Fruit fly (Drosophila melanogaster) whole organism: ENCODE results near the gene Gpdh3.

Experiments
- CG8478 ChIP-seq: fragments of >200 bp; optimal IDR thresholded peaks from 2 replicates; lab custom pipeline; 2018; ENCODE audit warnings: inconsistent platforms
- Dll ChIP-seq: fragments of >200 bp; optimal IDR thresholded peaks from 2 replicates; lab custom pipeline; 2017
- EcR ChIP-seq, 2 experiments: fragments of >200 bp; optimal IDR thresholded peaks; 2 replicates each; lab custom pipeline; 2017; ENCODE audit warnings: missing biosample characterization in 2 of 2, missing genetic modification characterization in 2 of 2, missing genetic modification reagents in 2 of 2
- pan ChIP-seq: fragments of >200 bp; optimal IDR thresholded peaks from 2 replicates; lab custom pipeline; 2017
- psq ChIP-seq: fragments of >200 bp; optimal IDR thresholded peaks from 2 replicates; lab custom pipeline; 2017
- usp ChIP-seq: fragments of >200 bp; optimal IDR thresholded peaks from 2 replicates; lab custom pipeline; 2017; ENCODE audit warnings: missing biosample characterization, missing genetic modification characterization, mixed read lengths

The Gpdh3 gene

dm6 chr3R:22362218-22362907, 19.5 kb upstream of the Gpdh3 start, which contains the start of the genes JMJD6, CG7071 and Muted:
JMJD6 (minus strand) TSS chr3R:22362371.
CG7071 (plus strand) TSS chr3R:22362620.
Muted (plus strand) TSS chr3R:22362620.
- TF ChIP-seq psq (lab: Kevin White, UChicago) (no peak), Dll (lab: Kevin White, UChicago) (no peak), CG8478 (lab: Kevin White, UChicago) (no peak), pan (lab: Kevin White, UChicago) (no peak), usp (GFP tag; lab: Kevin White, UChicago) (no peak), EcR (GFP tag; optimal IDR thresholded peaks at IDR 0.05; lab: Kevin White, UChicago) (no peak)

- no peak for TF ChIP-seq psq (lab: Kevin White, UChicago)
- no peak for TF ChIP-seq CG8478 (lab: Kevin White, UChicago)
- TF ChIP-seq usp (GFP tag; lab: Kevin White, UChicago), result no peak
- no peak for TF ChIP-seq Dll (lab: Kevin White, UChicago)
- TF ChIP-seq EcR (GFP tag; optimal IDR thresholded peaks at IDR 0.05; lab: Kevin White, UChicago), result no peak
- TF ChIP-seq pan (lab: Kevin White, UChicago), result no peak
These were observed 16.1 kb upstream of the Gpdh3 start, which contains the start of gene CG5382 for dm6 chr3R:22365660-22366195. CG5382 (minus strand) TSS chr3R:22365983.

- TF ChIP-seq EcR (GFP tag; optimal IDR thresholded peaks at IDR 0.05; lab: Kevin White, UChicago), result no peak
- TF ChIP-seq psq (lab: Kevin White, UChicago), result no peak
- TF ChIP-seq pan (lab: Kevin White, UChicago), result no peak
- no peak for TF ChIP-seq CG8478 (lab: Kevin White, UChicago)
- no peak for TF ChIP-seq usp (GFP tag; lab: Kevin White, UChicago)
- TF ChIP-seq Dll (lab: Kevin White, UChicago), result no peak
These were observed 14.4 kb upstream of the Gpdh3 start, which contains the start of the genes Polr3F and PyK for dm6 chr3R:22367126-22368076. Polr3F (minus strand) TSS chr3R:22367373. PyK (plus strand) TSS chr3R:22367536.

- TF ChIP-seq usp (GFP tag; lab: Kevin White, UChicago) (no peak), CG8478 (lab: Kevin White, UChicago) (no peak), psq (lab: Kevin White, UChicago) (no peak), Dll (lab: Kevin White, UChicago) (no peak), pan (lab: Kevin White, UChicago) (no peak), EcR (GFP tag; optimal IDR thresholded peaks at IDR 0.05; lab: Kevin White, UChicago) (no peak)
These were observed 13.6 kb upstream of the Gpdh3 start for dm6 chr3R:22368077-22368776.

- TF ChIP-seq pan (lab: Kevin White, UChicago) (peak; percentile 72), psq (lab: Kevin White, UChicago) (no peak)
These were observed 13.0 kb upstream of the Gpdh3 start for dm6 chr3R:22368777-22369214.

dm6 chr3R:22372535-22372934, 9.3 kb upstream of the Gpdh3 start, which contains the start of gene CG7069:
CG7069 (plus strand) TSS chr3R:22372835.
- TF ChIP-seq pan (lab: Kevin White, UChicago), result no peak
- no peak for TF ChIP-seq Dll (lab: Kevin White, UChicago)
- no peak for TF ChIP-seq psq (lab: Kevin White, UChicago)
- TF ChIP-seq EcR (GFP tag; optimal IDR thresholded peaks at IDR 0.05; lab: Kevin White, UChicago), result no peak
- no peak for TF ChIP-seq usp (GFP tag; lab: Kevin White, UChicago)
- no peak for TF ChIP-seq CG8478 (lab: Kevin White, UChicago)

dm6 chr3R:22375674-22376073, 6.2 kb upstream of the Gpdh3 start, which contains the start of gene CG18596:
CG18596 (plus strand) TSS chr3R:22375923.
- TF ChIP-seq EcR (GFP tag; optimal IDR thresholded peaks at IDR 0.05; lab: Kevin White, UChicago), result no peak
- TF ChIP-seq psq (lab: Kevin White, UChicago), result no peak
- no peak for TF ChIP-seq usp (GFP tag; lab: Kevin White, UChicago)
- TF ChIP-seq Dll (lab: Kevin White, UChicago), result no peak
- TF ChIP-seq CG8478 (lab: Kevin White, UChicago), result no peak
- TF ChIP-seq pan (lab: Kevin White, UChicago), result no peak

dm6 chr3R:22379942-22380341, 1.9 kb upstream of the Gpdh3 start, which contains the start of gene CG34149:
CG34149 (plus strand) TSS chr3R:22380128.
- TF ChIP-seq usp (GFP tag; lab: Kevin White, UChicago) (no peak), pan (lab: Kevin White, UChicago) (no peak), Dll (lab: Kevin White, UChicago) (no peak), psq (lab: Kevin White, UChicago) (no peak), CG8478 (lab: Kevin White, UChicago) (no peak), EcR (GFP tag; optimal IDR thresholded peaks at IDR 0.05; lab: Kevin White, UChicago) (no peak)

- TF ChIP-seq Dll (lab: Kevin White, UChicago) (no peak), usp (GFP tag; lab: Kevin White, UChicago) (no peak), CG8478 (lab: Kevin White, UChicago) (no peak), pan (lab: Kevin White, UChicago) (no peak)
These were observed 758 bp upstream of the Gpdh3 start, which contains the start of gene CG43342 for dm6 chr3R:22381077-22381476. CG43342 (plus strand) TSS chr3R:22381340.

- TF ChIP-seq Dll (lab: Kevin White, UChicago) (no peak), psq (lab: Kevin White, UChicago) (no peak), CG8478 (lab: Kevin White, UChicago) (no peak), EcR (GFP tag; optimal IDR thresholded peaks at IDR 0.05; lab: Kevin White, UChicago) (no peak), usp (GFP tag; lab: Kevin White, UChicago) (no peak), pan (lab: Kevin White, UChicago) (no peak)
These were observed 7.8 kb downstream of the Gpdh3 start, which contains the start of the genes CAH8 and CG7059 for dm6 chr3R:22389614-22390013. CAH8 (minus strand) TSS chr3R:22389714. CG7059 (plus strand) TSS chr3R:22389780.
